Worm (Caenorhabditis elegans) whole organism, young adult: ENCODE measurements around the gene lir-1.

ENCODE experiments used
- B0019.2 ChIP-seq: fragments of 200-800 bp; sonication (Bioruptor generic); conservative IDR thresholded peaks from 2 replicates; pipeline ENCODE4 v1.3.6; 2022; ENCODE audit warnings: missing genetic modification reagents, missing genetic modification characterization, missing compliant biosample characterization
- B0336.3 ChIP-seq: fragments of 200-800 bp; sonication (Bioruptor generic); IDR thresholded peaks from 2 replicates; pipeline ENCODE4 v1.3.6; 2022; ENCODE audit warnings: missing genetic modification characterization, missing compliant biosample characterization
- F37B4.10 ChIP-seq: fragments of 200-800 bp; sonication (Bioruptor generic); IDR thresholded peaks from 2 replicates; pipeline ENCODE4 v1.3.6; 2022; ENCODE audit warnings: missing genetic modification characterization, missing compliant biosample characterization
- F39B2.1 ChIP-seq: fragments of 200-800 bp; sonication (Bioruptor generic); IDR thresholded peaks from 2 replicates; pipeline ENCODE4 v1.3.6; 2022; ENCODE audit warnings: missing genetic modification reagents, missing genetic modification characterization, missing compliant biosample characterization
- F49E8.2 ChIP-seq: sonication (generic microtip); optimal IDR thresholded peaks from 3 replicates; lab custom pipeline; 2017; ENCODE audit warnings: missing genetic modification characterization, mild to moderate bottlenecking, missing compliant biosample characterization, antibody characterized with exemption, moderate library complexity; ENCODE audit not compliant: insufficient read depth
- F52B5.7 ChIP-seq: sonication (generic microtip); optimal IDR thresholded peaks from 2 replicates; lab custom pipeline; 2016; ENCODE audit warnings: mild to moderate bottlenecking, missing genetic modification characterization, missing compliant biosample characterization
- F55B11.4 ChIP-seq: sonication (generic microtip); optimal IDR thresholded peaks from 2 replicates; lab custom pipeline; 2016; ENCODE audit warnings: missing compliant biosample characterization, missing genetic modification characterization, borderline replicate concordance; ENCODE audit not compliant: insufficient read depth
- F57C9.4 ChIP-seq: sonication (generic microtip); optimal IDR thresholded peaks from 2 replicates; lab custom pipeline; 2017; ENCODE audit warnings: mild to moderate bottlenecking, missing genetic modification characterization, missing compliant biosample characterization
- K11D2.4 ChIP-seq: fragments of 200-800 bp; sonication (Bioruptor generic); IDR thresholded peaks from 2 replicates; pipeline ENCODE4 v1.3.6; 2022; ENCODE audit warnings: missing genetic modification reagents, missing genetic modification characterization, missing compliant biosample characterization
- Y53F4B.3 ChIP-seq: fragments of 200-800 bp; sonication (Bioruptor generic); IDR thresholded peaks from 2 replicates; pipeline ENCODE4 v1.3.6; 2022; ENCODE audit warnings: missing genetic modification reagents, missing genetic modification characterization, missing compliant biosample characterization
- atf-7 ChIP-seq: sonication (generic microtip); optimal IDR thresholded peaks from 2 replicates; lab custom pipeline; 2017; ENCODE audit warnings: mild to moderate bottlenecking, missing genetic modification characterization, missing compliant biosample characterization
- athp-1 ChIP-seq: sonication (generic microtip); optimal IDR thresholded peaks from 2 replicates; lab custom pipeline; 2017; ENCODE audit warnings: mild to moderate bottlenecking, missing genetic modification characterization, missing compliant biosample characterization
- bed-1 ChIP-seq: fragments of 200-800 bp; sonication (Bioruptor generic); IDR thresholded peaks from 2 replicates; pipeline ENCODE4 v1.3.6; 2022; ENCODE audit warnings: missing genetic modification reagents, missing genetic modification characterization, missing compliant biosample characterization
- bed-2 ChIP-seq: fragments of 200-800 bp; sonication (Bioruptor generic); IDR thresholded peaks from 2 replicates; pipeline ENCODE4 v1.3.6; 2022; ENCODE audit warnings: missing genetic modification reagents, missing genetic modification characterization, missing compliant biosample characterization
- cebp-1 ChIP-seq, 2 experiments: fragments of 200-800 bp in 1 of 2; sonication (Bioruptor generic) in 1 of 2; sonication (generic microtip) in 1 of 2; IDR thresholded peaks in 1 of 2; optimal IDR thresholded peaks in 1 of 2; 2 replicates each; pipeline versions ENCODE4 v1.3.6 to Lab custom; 2017 to 2022; ENCODE audit warnings: missing compliant biosample characterization in 2 of 2, missing genetic modification characterization in 2 of 2, mild to moderate bottlenecking in 1 of 2, missing genetic modification reagents in 1 of 2, moderate library complexity in 1 of 2
- dox-1 ChIP-seq: fragments of 200-800 bp; sonication (Bioruptor generic); IDR thresholded peaks from 2 replicates; pipeline ENCODE4 v1.3.6; 2022; ENCODE audit warnings: missing genetic modification reagents, missing genetic modification characterization, missing compliant biosample characterization
- dpl-1 ChIP-seq: fragments of 150-350 bp; optimal IDR thresholded peaks from 2 replicates; lab custom pipeline; 2014; ENCODE audit warnings: missing biosample characterization, missing genetic modification reagents, missing genetic modification characterization
- ekl-4 ChIP-seq: fragments of 200-800 bp; sonication (Bioruptor generic); IDR thresholded peaks from 2 replicates; pipeline ENCODE4 v1.3.6; 2022; ENCODE audit warnings: missing genetic modification reagents, missing genetic modification characterization, missing compliant biosample characterization
- ets-4 ChIP-seq: fragments of 200-800 bp; sonication (Bioruptor generic); optimal IDR thresholded peaks from 2 replicates; lab custom pipeline; 2018; ENCODE audit warnings: mild to moderate bottlenecking, missing genetic modification characterization, missing compliant biosample characterization
- lag-1 ChIP-seq: fragments of 200-800 bp; sonication (Bioruptor generic); IDR thresholded peaks from 2 replicates; pipeline ENCODE4 v1.3.6; 2022; ENCODE audit warnings: missing genetic modification reagents, missing genetic modification characterization, missing compliant biosample characterization
- let-607 ChIP-seq, 2 experiments: fragments of 200-800 bp in 1 of 2; sonication (Bioruptor generic) in 1 of 2; sonication (generic microtip) in 1 of 2; optimal IDR thresholded peaks; 2 replicates each; lab custom pipeline; 2016 to 2018; ENCODE audit warnings: mild to moderate bottlenecking in 2 of 2, missing compliant biosample characterization in 2 of 2, missing genetic modification characterization in 2 of 2, moderate library complexity in 2 of 2, missing genotype in 1 of 2
- lin-26 ChIP-seq: fragments of 200-800 bp; sonication (Bioruptor generic); IDR thresholded peaks from 2 replicates; pipeline ENCODE4 v1.3.6; 2022; ENCODE audit warnings: missing genetic modification reagents, missing genetic modification characterization, missing compliant biosample characterization
- lin-35 ChIP-seq, 3 experiments: fragments of 150-350 bp in 2 of 3; sonication (generic microtip) in 1 of 3; optimal IDR thresholded peaks; 2 replicates each; lab custom pipeline; 2014 to 2018; ENCODE audit warnings: missing biosample characterization in 3 of 3, missing genetic modification characterization in 3 of 3, missing genetic modification reagents in 3 of 3
- madf-3 ChIP-seq: fragments of 200-800 bp; sonication (Bioruptor generic); IDR thresholded peaks from 2 replicates; pipeline ENCODE4 v1.3.6; 2022; ENCODE audit warnings: missing genetic modification reagents, missing genetic modification characterization, missing compliant biosample characterization
- mxl-1 ChIP-seq: sonication (generic microtip); optimal IDR thresholded peaks from 2 replicates; lab custom pipeline; 2016; ENCODE audit warnings: missing genetic modification characterization, missing compliant biosample characterization
- nfyb-1 ChIP-seq: fragments of 200-800 bp; sonication (Bioruptor generic); IDR thresholded peaks from 2 replicates; pipeline ENCODE4 v1.3.6; 2022; ENCODE audit warnings: missing genetic modification reagents, missing genetic modification characterization, missing compliant biosample characterization
- nhr-179 ChIP-seq: sonication (generic microtip); optimal IDR thresholded peaks from 2 replicates; lab custom pipeline; 2016; ENCODE audit warnings: mild to moderate bottlenecking, missing genetic modification characterization, missing compliant biosample characterization
- nhr-27 ChIP-seq: fragments of 200-800 bp; sonication (Bioruptor generic); optimal IDR thresholded peaks from 2 replicates; lab custom pipeline; 2018; ENCODE audit warnings: mild to moderate bottlenecking, missing genetic modification characterization, moderate library complexity, missing compliant biosample characterization
- nhr-80 ChIP-seq: sonication (generic microtip); optimal IDR thresholded peaks from 2 replicates; lab custom pipeline; 2016; ENCODE audit warnings: missing genetic modification characterization, missing compliant biosample characterization
- nhr-90 ChIP-seq: sonication (generic microtip); optimal IDR thresholded peaks from 2 replicates; lab custom pipeline; 2016; ENCODE audit warnings: missing genotype, mild to moderate bottlenecking, missing genetic modification characterization, missing compliant biosample characterization
- pbrm-1 ChIP-seq: fragments of 200-800 bp; sonication (Bioruptor generic); IDR thresholded peaks from 2 replicates; pipeline ENCODE4 v1.3.6; 2022; ENCODE audit warnings: missing genetic modification reagents, missing genetic modification characterization, missing compliant biosample characterization
- rpc-1 ChIP-seq, 2 experiments: fragments of 150-350 bp in 1 of 2; sonication (generic microtip) in 1 of 2; optimal IDR thresholded peaks; 2 replicates each; lab custom pipeline; 2014 to 2018; ENCODE audit warnings: missing biosample characterization in 1 of 2, missing genetic modification characterization in 1 of 2, missing genetic modification reagents in 1 of 2, missing genotype in 1 of 2
- snpc-1.1 ChIP-seq: sonication (generic microtip); optimal IDR thresholded peaks from 2 replicates; lab custom pipeline; 2017; ENCODE audit warnings: missing genetic modification characterization, mild to moderate bottlenecking, missing compliant biosample characterization, antibody characterized with exemption, moderate library complexity, missing genotype, missing genetic modification reagents; ENCODE audit not compliant: insufficient read depth
- snpc-1.3 ChIP-seq: sonication (generic microtip); optimal IDR thresholded peaks from 2 replicates; lab custom pipeline; 2017; ENCODE audit warnings: missing genetic modification characterization, mild to moderate bottlenecking, missing compliant biosample characterization, antibody characterized with exemption, moderate library complexity, missing genotype, missing genetic modification reagents; ENCODE audit not compliant: insufficient read depth
- sptf-2 ChIP-seq: fragments of 200-800 bp; sonication (Bioruptor generic); optimal IDR thresholded peaks from 2 replicates; lab custom pipeline; 2018; ENCODE audit warnings: mild to moderate bottlenecking, missing genetic modification characterization, missing compliant biosample characterization
- tlf-1 ChIP-seq: fragments of 200-800 bp; sonication (Bioruptor generic); optimal IDR thresholded peaks from 2 replicates; lab custom pipeline; 2018; ENCODE audit warnings: mild to moderate bottlenecking, missing genetic modification characterization, missing compliant biosample characterization
- xnd-1 ChIP-seq: sonication (generic microtip); optimal IDR thresholded peaks from 2 replicates; lab custom pipeline; 2016; ENCODE audit warnings: missing genotype, missing genetic modification reagents, missing genetic modification characterization, missing compliant biosample characterization
- zfh-2 ChIP-seq: fragments of 200-800 bp; sonication (Bioruptor generic); conservative IDR thresholded peaks from 2 replicates; pipeline ENCODE4 v1.3.6; 2022; ENCODE audit warnings: missing genetic modification reagents, missing genetic modification characterization, missing compliant biosample characterization
- ztf-25 ChIP-seq: fragments of 200-800 bp; sonication (Bioruptor generic); IDR thresholded peaks from 2 replicates; pipeline ENCODE4 v1.3.6; 2022; ENCODE audit warnings: missing genetic modification reagents, missing genetic modification characterization, missing compliant biosample characterization
- ztf-28 ChIP-seq: fragments of 200-800 bp; sonication (Bioruptor generic); IDR thresholded peaks from 2 replicates; pipeline ENCODE4 v1.3.6; 2022; ENCODE audit warnings: missing genetic modification reagents, missing genetic modification characterization, missing compliant biosample characterization

Gene lir-1

DNA sequence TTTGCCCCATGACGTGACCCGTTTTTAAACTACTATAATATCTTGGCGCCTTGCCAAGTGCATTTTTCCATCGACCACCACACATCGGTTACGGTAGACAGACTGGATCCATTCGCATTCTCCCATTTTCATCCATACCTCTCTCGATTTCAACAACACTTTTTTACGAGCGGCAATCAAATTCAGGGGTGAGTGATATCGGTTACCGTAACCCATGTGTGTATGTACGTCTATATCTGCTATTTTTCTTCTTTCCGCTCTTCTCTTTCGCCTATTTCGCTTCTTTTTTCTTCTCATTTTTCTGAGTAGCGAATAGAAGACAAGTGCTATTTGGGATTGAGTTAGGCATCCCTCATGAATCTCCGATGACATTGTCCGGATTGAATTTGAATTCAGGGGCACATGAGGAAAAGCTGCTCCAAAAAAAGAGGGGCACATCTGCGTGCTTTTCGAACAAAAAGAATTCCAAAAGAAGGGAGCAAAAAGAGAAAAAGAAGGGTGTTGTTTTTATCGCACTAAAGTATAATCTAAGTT, 40.1 kb upstream of the lir-1 start:
- TF ChIP-seq nhr-179 (no peak), lin-35 (GFP tag; optimal IDR thresholded peaks at IDR 0.05; lab: Kevin White, UChicago) (peak in 1 of 3 experiments; percentile 24), sptf-2 (no peak)
- TF ChIP-seq, all 124 proteins: peak for 1

- TF ChIP-seq lin-26 (GFP tag; lab: Robert Waterston, UW): peak; percentile 14; the same call in 1 of the 2 replicates
- no peak for TF ChIP-seq tlf-1
- TF ChIP-seq dox-1: 0 out of 2 replicates have a peak, but pooled peaks have one; percentile 13
- TF ChIP-seq rpc-1 (optimal IDR thresholded peaks at IDR 0.05; lab: Kevin White, UChicago): no peak
- no peak for TF ChIP-seq rpc-1 (tag; optimal IDR thresholded peaks at IDR 0.05; lab: Kevin White, UChicago)
- no peak for TF ChIP-seq F52B5.7 (tag; lab: Kevin White, UChicago)
- no peak for TF ChIP-seq lag-1 (GFP tag; lab: Robert Waterston, UW)
- no peak for TF ChIP-seq lin-35 (GFP tag; optimal IDR thresholded peaks at IDR 0.05; lab: Kevin White, UChicago)
- 0 out of 2 replicates have a peak, but pooled peaks have one; percentile 14 for TF ChIP-seq F37B4.10 (GFP tag; lab: Robert Waterston, UW)
- no peak for TF ChIP-seq nhr-90
- no peak for TF ChIP-seq snpc-1.1 (tag; lab: Kevin White, UChicago)
- no peak for TF ChIP-seq cebp-1 (GFP tag; IDR thresholded peaks at IDR 0.05; lab: Robert Waterston, UW)
- peak; percentile 41 for TF ChIP-seq cebp-1 (tag; optimal IDR thresholded peaks at IDR 0.05; lab: Kevin White, UChicago)
- TF ChIP-seq madf-3: 0 out of 2 replicates have a peak, but pooled peaks have one; percentile 41
- TF ChIP-seq mxl-1: no peak
- TF ChIP-seq nfyb-1 (GFP tag; lab: Robert Waterston, UW): 0 out of 2 replicates have a peak, but pooled peaks have one; percentile 17
- no peak for TF ChIP-seq dpl-1 (GFP tag; lab: Kevin White, UChicago)
- peak; percentile 92 for TF ChIP-seq zfh-2 (GFP tag; lab: Robert Waterston, UW)
- TF ChIP-seq xnd-1 (tag; lab: Kevin White, UChicago): no peak
- no peak for TF ChIP-seq athp-1
- no peak for TF ChIP-seq pbrm-1 (GFP tag; lab: Robert Waterston, UW)
- TF ChIP-seq, all 124 proteins: peak for 7
These were observed 36.5 kb upstream of the lir-1 start for ce11 chrII:7635296-7635695.

ce11 chrII:7636941-7637340, 34.9 kb upstream of the lir-1 start:
- TF ChIP-seq athp-1 (no peak), F49E8.2 (tag; lab: Kevin White, UChicago) (no peak), ekl-4 (GFP tag; lab: Robert Waterston, UW) (no peak), snpc-1.3 (tag; lab: Kevin White, UChicago) (no peak), xnd-1 (tag; lab: Kevin White, UChicago) (no peak), bed-2 (no peak), F39B2.1 (GFP tag; lab: Robert Waterston, UW) (no peak), B0019.2 (no peak), K11D2.4 (GFP tag; lab: Robert Waterston, UW) (no peak)
- TF ChIP-seq, all 124 proteins: peak for 0

- no peak for TF ChIP-seq ztf-25
- peak; percentile 31 for TF ChIP-seq ets-4 (GFP tag; lab: Kevin White, UChicago)
- TF ChIP-seq let-607 (tag; optimal IDR thresholded peaks at IDR 0.05; lab: Kevin White, UChicago): no peak
- TF ChIP-seq nhr-80 (tag; lab: Kevin White, UChicago): peak; percentile 94
- TF ChIP-seq nhr-179: no peak
- TF ChIP-seq atf-7 (tag; lab: Kevin White, UChicago): peak; percentile 31
- peak; percentile 47 for TF ChIP-seq dox-1
- no peak for TF ChIP-seq B0336.3 (GFP tag; lab: Robert Waterston, UW)
- TF ChIP-seq Y53F4B.3 (GFP tag; lab: Robert Waterston, UW): no peak
- TF ChIP-seq dpl-1 (GFP tag; lab: Kevin White, UChicago): no peak
- TF ChIP-seq ztf-28 (GFP tag; lab: Robert Waterston, UW): 0 out of 2 replicates have a peak, but pooled peaks have one; percentile 24
- no peak for TF ChIP-seq cebp-1 (GFP tag; IDR thresholded peaks at IDR 0.05; lab: Robert Waterston, UW)
- TF ChIP-seq cebp-1 (tag; optimal IDR thresholded peaks at IDR 0.05; lab: Kevin White, UChicago): peak; percentile 6
- TF ChIP-seq F57C9.4: no peak
- TF ChIP-seq nhr-27 (tag; lab: Kevin White, UChicago): no peak
- no peak for TF ChIP-seq bed-1 (GFP tag; lab: Robert Waterston, UW)
- TF ChIP-seq F55B11.4: no peak
These were observed 32.8 kb upstream of the lir-1 start for ce11 chrII:7639036-7639435.
